Worm (Caenorhabditis elegans) whole organism, L1 larva: ENCODE measurements around the gene ceh-88.

ENCODE experiments used
- ama-1 ChIP-seq: fragments of 150-350 bp; optimal IDR thresholded peaks from 2 replicates; lab custom pipeline; 2014
- ceh-82 ChIP-seq, 3 experiments: fragments of 150-350 bp in 1 of 3; sonication (generic microtip) in 2 of 3; optimal IDR thresholded peaks; 2 replicates each; lab custom pipeline; 2014 to 2017; ENCODE audit warnings: missing biosample characterization in 3 of 3, missing genetic modification characterization in 3 of 3
- ceh-88 ChIP-seq: fragments of 200-800 bp; sonication (Bioruptor generic); IDR thresholded peaks from 2 replicates; pipeline ENCODE4 v1.3.6; 2022; ENCODE audit warnings: missing genetic modification characterization, missing compliant biosample characterization
- jun-1 ChIP-seq: fragments of 150-350 bp; optimal IDR thresholded peaks from 2 replicates; lab custom pipeline; 2014; ENCODE audit warnings: missing biosample characterization, missing genetic modification reagents, missing genetic modification characterization
- lin-15B ChIP-seq: fragments of 150-350 bp; sonication (generic microtip); optimal IDR thresholded peaks from 3 replicates; lab custom pipeline; 2014; ENCODE audit warnings: missing biosample characterization, missing genetic modification characterization
- mep-1 ChIP-seq: fragments of 150-350 bp; optimal IDR thresholded peaks from 2 replicates; lab custom pipeline; 2014; ENCODE audit warnings: missing biosample characterization, missing genetic modification characterization
- nhr-12 ChIP-seq: sonication (generic microtip); optimal IDR thresholded peaks from 2 replicates; lab custom pipeline; 2017; ENCODE audit warnings: missing biosample characterization, missing genetic modification characterization
- nhr-19 ChIP-seq: fragments of 200-800 bp; sonication (Bioruptor generic); conservative IDR thresholded peaks from 2 replicates; pipeline ENCODE4 v1.3.6; 2022; ENCODE audit warnings: missing genetic modification characterization, missing compliant biosample characterization
- nhr-237 ChIP-seq: fragments of 150-350 bp; optimal IDR thresholded peaks from 2 replicates; lab custom pipeline; 2014; ENCODE audit warnings: missing biosample characterization, missing genetic modification characterization
- nhr-28 ChIP-seq: fragments of 150-350 bp; optimal IDR thresholded peaks from 2 replicates; lab custom pipeline; 2014; ENCODE audit warnings: missing biosample characterization, missing genetic modification characterization
- nhr-84 ChIP-seq: sonication (generic microtip); optimal IDR thresholded peaks from 2 replicates; lab custom pipeline; 2017; ENCODE audit warnings: missing biosample characterization, missing genetic modification characterization
- nhr-90 ChIP-seq: sonication (generic microtip); optimal IDR thresholded peaks from 2 replicates; lab custom pipeline; 2016; ENCODE audit warnings: mild to moderate bottlenecking, missing genetic modification characterization, missing compliant biosample characterization; ENCODE audit not compliant: poor library complexity
- rnt-1 ChIP-seq: sonication (generic microtip); optimal IDR thresholded peaks from 2 replicates; lab custom pipeline; 2016; ENCODE audit warnings: mild to moderate bottlenecking, missing genetic modification characterization, moderate library complexity, missing compliant biosample characterization
- xbp-1 ChIP-seq: sonication (generic microtip); optimal IDR thresholded peaks from 2 replicates; lab custom pipeline; 2016; ENCODE audit warnings: missing genetic modification characterization, missing compliant biosample characterization

- TF ChIP-seq mep-1 (tag; lab: Kevin White, UChicago) (no peak), nhr-84 (tag; lab: Kevin White, UChicago) (no peak), rnt-1 (no peak), lin-15B (tag; lab: Kevin White, UChicago) (no peak), nhr-12 (no peak), xbp-1 (tag; lab: Kevin White, UChicago) (no peak), ceh-88 (GFP tag; lab: Robert Waterston, UW) (no peak), nhr-19 (GFP tag; lab: Robert Waterston, UW) (no peak), nhr-28 (tag; lab: Kevin White, UChicago) (no peak), jun-1 (tag; lab: Kevin White, UChicago) (no peak), nhr-237 (tag; lab: Kevin White, UChicago) (no peak), ama-1 (lab: Kevin White, UChicago) (no peak), ceh-82 (tag; optimal IDR thresholded peaks at IDR 0.05; lab: Kevin White, UChicago) (no peak), nhr-90 (tag; lab: Kevin White, UChicago) (no peak)
These were observed 27.1 kb upstream of the ceh-88 start, which contains the start of gene ifta-2 for ce11 chrIV:17301933-17302332.
